Fruit fly (Drosophila melanogaster) whole organism, prepupa: Measurements from ENCODE around the gene CG43245.

Source experiments
- Blimp-1 ChIP-seq: fragments of 200-800 bp; sonication (Bioruptor generic); optimal IDR thresholded peaks from 3 replicates; lab custom pipeline; 2017; ENCODE audit warnings: missing biosample characterization, missing genetic modification characterization, mild to moderate bottlenecking, moderate library complexity, missing genetic modification reagents
- CG10631 ChIP-seq: fragments of 200-800 bp; sonication (Bioruptor generic); optimal IDR thresholded peaks from 2 replicates; lab custom pipeline; 2016; ENCODE audit warnings: missing biosample characterization, missing genetic modification characterization
- CG10669 ChIP-seq: fragments of 200-800 bp; sonication (Bioruptor generic); optimal IDR thresholded peaks from 3 replicates; lab custom pipeline; 2018; ENCODE audit warnings: missing biosample characterization, mild to moderate bottlenecking, missing genetic modification characterization, moderate library complexity
- CG11294 ChIP-seq: fragments of 200-800 bp; sonication (Bioruptor generic); IDR thresholded peaks from 2 replicates; pipeline ENCODE4 v1.3.6; 2022; ENCODE audit warnings: missing biosample characterization, missing genetic modification characterization
- CG11762 ChIP-seq: fragments of 200-800 bp; sonication (Bioruptor generic); optimal IDR thresholded peaks from 3 replicates; lab custom pipeline; 2016; ENCODE audit warnings: missing biosample characterization, missing genetic modification characterization; ENCODE audit not compliant: insufficient read depth
- CG11902 ChIP-seq: fragments of 200-800 bp; sonication (Bioruptor generic); optimal IDR thresholded peaks from 3 replicates; lab custom pipeline; 2016; ENCODE audit warnings: missing biosample characterization, missing genetic modification characterization
- CG15336 ChIP-seq: fragments of 200-800 bp; sonication (Bioruptor generic); IDR thresholded peaks from 2 replicates; pipeline ENCODE4 v1.3.6; 2022; ENCODE audit warnings: missing biosample characterization, missing genetic modification characterization
- CG1621 ChIP-seq: fragments of 200-800 bp; sonication (Bioruptor generic); optimal IDR thresholded peaks from 3 replicates; lab custom pipeline; 2018; ENCODE audit warnings: missing biosample characterization, mild to moderate bottlenecking, missing genetic modification characterization
- CG16779 ChIP-seq: fragments of 200-800 bp; sonication (Bioruptor generic); optimal IDR thresholded peaks from 3 replicates; lab custom pipeline; 2017; ENCODE audit warnings: missing biosample characterization, mild to moderate bottlenecking, missing genetic modification characterization
- CG3032 ChIP-seq: fragments of 200-800 bp; optimal IDR thresholded peaks from 2 replicates; lab custom pipeline; 2019; ENCODE audit warnings: missing biosample characterization, mild to moderate bottlenecking, missing genetic modification characterization, moderate library complexity
- CG31627 ChIP-seq: fragments of 200-800 bp; sonication (Bioruptor generic); optimal IDR thresholded peaks from 3 replicates; lab custom pipeline; 2016; ENCODE audit warnings: missing biosample characterization, missing genetic modification characterization
- CG32006 ChIP-seq: fragments of 200-800 bp; sonication (Bioruptor generic); optimal IDR thresholded peaks from 3 replicates; lab custom pipeline; 2017; ENCODE audit warnings: missing biosample characterization, mild to moderate bottlenecking, missing genetic modification characterization
- CG34406 ChIP-seq: fragments of 200-800 bp; sonication (Bioruptor generic); optimal IDR thresholded peaks from 3 replicates; lab custom pipeline; 2016; ENCODE audit warnings: missing biosample characterization, missing genetic modification characterization
- CG4318 ChIP-seq: fragments of 200-800 bp; sonication (Bioruptor generic); optimal IDR thresholded peaks from 3 replicates; lab custom pipeline; 2017; ENCODE audit warnings: missing biosample characterization, mild to moderate bottlenecking, missing genetic modification characterization
- CG6163 ChIP-seq: fragments of 200-800 bp; sonication (Bioruptor generic); IDR thresholded peaks from 3 replicates; pipeline ENCODE4 v1.3.6; 2022; ENCODE audit warnings: missing biosample characterization, missing genetic modification characterization
- CG6276 ChIP-seq: fragments of 200-800 bp; sonication (Bioruptor generic); optimal IDR thresholded peaks from 2 replicates; lab custom pipeline; 2017; ENCODE audit warnings: missing biosample characterization, mild to moderate bottlenecking, missing genetic modification characterization
- CG6792 ChIP-seq: fragments of 200-800 bp; sonication (Bioruptor generic); optimal IDR thresholded peaks from 3 replicates; lab custom pipeline; 2016; ENCODE audit warnings: missing biosample characterization, missing genetic modification characterization
- CG6808 ChIP-seq: fragments of 200-800 bp; sonication (Bioruptor generic); optimal IDR thresholded peaks from 3 replicates; lab custom pipeline; 2017; ENCODE audit warnings: missing biosample characterization, missing genetic modification characterization, mild to moderate bottlenecking, moderate library complexity, missing genetic modification reagents
- CG6854 ChIP-seq: fragments of 200-800 bp; sonication (Bioruptor generic); optimal IDR thresholded peaks from 2 replicates; lab custom pipeline; 2017; ENCODE audit warnings: missing biosample characterization, mild to moderate bottlenecking, missing genetic modification characterization
- CG7368 ChIP-seq: fragments of 200-800 bp; sonication (Bioruptor generic); optimal IDR thresholded peaks from 3 replicates; lab custom pipeline; 2016; ENCODE audit warnings: missing biosample characterization, missing genetic modification characterization
- CG8119 ChIP-seq: fragments of 200-800 bp; sonication (Bioruptor generic); IDR thresholded peaks from 3 replicates; pipeline ENCODE4 v1.3.6; 2022; ENCODE audit warnings: missing biosample characterization, missing genetic modification characterization
- CG8632 ChIP-seq: fragments of 200-800 bp; sonication (Bioruptor generic); optimal IDR thresholded peaks from 3 replicates; lab custom pipeline; 2016; ENCODE audit warnings: missing biosample characterization, missing genetic modification characterization
- CG9139 ChIP-seq: fragments of 200-800 bp; sonication (Bioruptor generic); optimal IDR thresholded peaks from 3 replicates; lab custom pipeline; 2017; ENCODE audit warnings: missing biosample characterization, mild to moderate bottlenecking, missing genetic modification characterization
- Eip75B ChIP-seq: fragments of 200-800 bp; sonication (Bioruptor generic); optimal IDR thresholded peaks from 3 replicates; lab custom pipeline; 2016; ENCODE audit warnings: missing biosample characterization, missing genetic modification characterization
- Eip78C ChIP-seq: fragments of 200-800 bp; sonication (Bioruptor generic); peaks from one replicate; lab custom pipeline; 2016; ENCODE audit warnings: missing biosample characterization, missing genetic modification characterization
- Eip93F ChIP-seq: fragments of 200-800 bp; sonication (Bioruptor generic); optimal IDR thresholded peaks from 2 replicates; lab custom pipeline; 2016; ENCODE audit warnings: missing biosample characterization, mild to moderate bottlenecking, missing genetic modification characterization
- Ets21C ChIP-seq: fragments of 200-800 bp; sonication (Bioruptor generic); optimal IDR thresholded peaks from 3 replicates; lab custom pipeline; 2016; ENCODE audit warnings: missing biosample characterization, missing genetic modification characterization
- Gug ChIP-seq: fragments of 200-800 bp; sonication (Bioruptor generic); IDR thresholded peaks from 2 replicates; pipeline ENCODE4 v1.3.6; 2022; ENCODE audit warnings: missing biosample characterization, missing genetic modification characterization
- Hr38 ChIP-seq: sonication (Bioruptor generic); optimal IDR thresholded peaks from 2 replicates; lab custom pipeline; 2016; ENCODE audit warnings: missing biosample characterization, missing genetic modification characterization
- Lpt ChIP-seq: fragments of 200-800 bp; sonication (Bioruptor generic); optimal IDR thresholded peaks from 3 replicates; lab custom pipeline; 2016; ENCODE audit warnings: missing biosample characterization, missing genetic modification characterization
- Met ChIP-seq: fragments of 200-800 bp; sonication (Bioruptor generic); optimal IDR thresholded peaks from 3 replicates; lab custom pipeline; 2016; ENCODE audit warnings: missing biosample characterization, missing genetic modification characterization
- OdsH ChIP-seq: fragments of 200-800 bp; sonication (Bioruptor generic); optimal IDR thresholded peaks from 3 replicates; lab custom pipeline; 2016; ENCODE audit warnings: missing biosample characterization, missing genetic modification characterization
- Smox ChIP-seq: fragments of 200-800 bp; sonication (Bioruptor generic); optimal IDR thresholded peaks from 3 replicates; lab custom pipeline; 2016; ENCODE audit warnings: missing biosample characterization, missing genetic modification characterization
- Sox102F ChIP-seq: fragments of 200-800 bp; sonication (Bioruptor generic); optimal IDR thresholded peaks from 2 replicates; lab custom pipeline; 2016; ENCODE audit warnings: missing biosample characterization, mild to moderate bottlenecking, missing genetic modification characterization
- Sox14 ChIP-seq: fragments of 200-800 bp; sonication (Bioruptor generic); optimal IDR thresholded peaks from 3 replicates; lab custom pipeline; 2016; ENCODE audit warnings: missing biosample characterization, missing genetic modification characterization
- Sox15 ChIP-seq: fragments of 200-800 bp; sonication (Bioruptor generic); optimal IDR thresholded peaks from 3 replicates; lab custom pipeline; 2016; ENCODE audit warnings: missing biosample characterization, missing genetic modification characterization
- achi ChIP-seq: fragments of 200-800 bp; sonication (Bioruptor generic); optimal IDR thresholded peaks from 3 replicates; lab custom pipeline; 2016; ENCODE audit warnings: missing biosample characterization, missing genetic modification characterization
- acj6 ChIP-seq: fragments of 200-800 bp; sonication (Bioruptor generic); optimal IDR thresholded peaks from 3 replicates; lab custom pipeline; 2016; ENCODE audit warnings: missing biosample characterization, missing genetic modification characterization
- cyc ChIP-seq: fragments of 200-800 bp; sonication (Bioruptor generic); optimal IDR thresholded peaks from 3 replicates; lab custom pipeline; 2016; ENCODE audit warnings: missing biosample characterization, missing genetic modification characterization
- dac ChIP-seq: fragments of 200-800 bp; sonication (Bioruptor generic); optimal IDR thresholded peaks from 2 replicates; lab custom pipeline; 2017; ENCODE audit warnings: missing biosample characterization, mild to moderate bottlenecking, missing genetic modification characterization
- dsx ChIP-seq: fragments of 200-800 bp; optimal IDR thresholded peaks from 3 replicates; lab custom pipeline; 2019; ENCODE audit warnings: missing biosample characterization, mild to moderate bottlenecking, missing genetic modification characterization, moderate library complexity; ENCODE audit not compliant: poor library complexity, severe bottlenecking
- eg ChIP-seq: fragments of 200-800 bp; sonication (Bioruptor generic); IDR thresholded peaks from 3 replicates; pipeline ENCODE4 v1.3.6; 2022; ENCODE audit warnings: missing biosample characterization, missing genetic modification characterization
- fd59A ChIP-seq: fragments of 200-800 bp; sonication (Bioruptor generic); optimal IDR thresholded peaks from 2 replicates; lab custom pipeline; 2017; ENCODE audit warnings: missing biosample characterization, mild to moderate bottlenecking, missing genetic modification characterization, missing genetic modification reagents
- fkh ChIP-seq: fragments of 200-800 bp; sonication (Bioruptor generic); optimal IDR thresholded peaks from 3 replicates; lab custom pipeline; 2017; ENCODE audit warnings: missing biosample characterization, mild to moderate bottlenecking, missing genetic modification characterization, moderate library complexity
- lz ChIP-seq: fragments of 200-800 bp; sonication (Bioruptor generic); optimal IDR thresholded peaks from 3 replicates; lab custom pipeline; 2016; ENCODE audit warnings: missing biosample characterization, missing genetic modification characterization
- net ChIP-seq: fragments of 200-800 bp; sonication (Bioruptor generic); optimal IDR thresholded peaks from 3 replicates; lab custom pipeline; 2016; ENCODE audit warnings: missing biosample characterization, missing genetic modification characterization
- pdm3 ChIP-seq: fragments of 200-800 bp; sonication (Bioruptor generic); optimal IDR thresholded peaks from 3 replicates; lab custom pipeline; 2016; ENCODE audit warnings: missing biosample characterization, missing genetic modification characterization
- salr ChIP-seq, 2 experiments: fragments of 200-800 bp; sonication (Bioruptor generic); optimal IDR thresholded peaks; 3 replicates each; lab custom pipeline; 2016 to 2018; ENCODE audit warnings: missing biosample characterization in 2 of 2, missing genetic modification characterization in 2 of 2, mild to moderate bottlenecking in 1 of 2
- spab ChIP-seq: fragments of 200-800 bp; sonication (Bioruptor generic); optimal IDR thresholded peaks from 2 replicates; lab custom pipeline; 2017; ENCODE audit warnings: missing biosample characterization, mild to moderate bottlenecking, missing genetic modification characterization, missing genetic modification reagents
- ss ChIP-seq, 2 experiments: fragments of 200-800 bp; sonication (Bioruptor generic); optimal IDR thresholded peaks; 2 replicates in 1 of 2; 3 replicates in 1 of 2; lab custom pipeline; 2017 to 2018; ENCODE audit warnings: mild to moderate bottlenecking in 2 of 2, missing biosample characterization in 2 of 2, missing genetic modification characterization in 2 of 2, moderate library complexity in 1 of 2
- vri ChIP-seq: fragments of 200-800 bp; sonication (Bioruptor generic); optimal IDR thresholded peaks from 3 replicates; lab custom pipeline; 2016; ENCODE audit warnings: missing biosample characterization, mild to moderate bottlenecking, missing genetic modification characterization

The CG43245 gene

dm6 chr3L:10772527-10773184 lies 931 bp downstream of the CG43245 start:
- TF ChIP-seq CG6808 (no peak), CG31627 (GFP tag; lab: Kevin White, UChicago) (peak; percentile 27), Eip75B (peak; percentile 5), CG6276 (GFP tag; lab: Kevin White, UChicago) (no peak), CG4318 (GFP tag; lab: Kevin White, UChicago) (peak; percentile 30), CG8119 (GFP tag; lab: Robert Waterston, UW) (peak; percentile 70; the same call in 2 of the 3 replicates), Blimp-1 (GFP tag; lab: Kevin White, UChicago) (no peak), cyc (GFP tag; lab: Kevin White, UChicago) (peak; percentile 60), CG8632 (GFP tag; lab: Kevin White, UChicago) (peak; percentile 29), ss (GFP tag; optimal IDR thresholded peaks at IDR 0.05; lab: Kevin White, UChicago) (no peak), Sox15 (GFP tag; lab: Kevin White, UChicago) (no peak), dac (GFP tag; lab: Kevin White, UChicago) (no peak), Lpt (GFP tag; lab: Kevin White, UChicago) (peak; percentile 10), Hr38 (GFP tag; lab: Kevin White, UChicago) (no peak), Smox (GFP tag; lab: Kevin White, UChicago) (peak; percentile 46), Gug (GFP tag; lab: Robert Waterston, UW) (no peak), CG11294 (GFP tag; lab: Robert Waterston, UW) (no peak), acj6 (peak; percentile 55), Eip93F (GFP tag; lab: Kevin White, UChicago) (no peak), CG16779 (tag; lab: Kevin White, UChicago) (no peak), fd59A (GFP tag; lab: Kevin White, UChicago) (no peak), CG32006 (GFP tag; lab: Kevin White, UChicago) (peak; percentile 66), spab (GFP tag; lab: Kevin White, UChicago) (peak; percentile 11), OdsH (GFP tag; lab: Kevin White, UChicago) (peak; percentile 65), fkh (GFP tag; lab: Kevin White, UChicago) (no peak), CG15336 (GFP tag; lab: Robert Waterston, UW) (peak; percentile 71), CG6163 (0 out of 3 replicates have a peak, but pooled peaks have one; percentile 53), salr (GFP tag; optimal IDR thresholded peaks at IDR 0.05; lab: Kevin White, UChicago) (peak in 1 of 2 experiments; percentile 52), CG1621 (tag; lab: Kevin White, UChicago) (no peak), Eip78C (peak; percentile 90), CG7368 (GFP tag; lab: Kevin White, UChicago) (no peak), net (GFP tag; lab: Kevin White, UChicago) (peak; percentile 11), CG34406 (peak; percentile 61), vri (GFP tag; lab: Kevin White, UChicago) (peak; percentile 47), CG11762 (GFP tag; lab: Kevin White, UChicago) (no peak), CG6792 (peak; percentile 60), CG9139 (GFP tag; lab: Kevin White, UChicago) (no peak), lz (GFP tag; lab: Kevin White, UChicago) (peak; percentile 45), Met (GFP tag; lab: Kevin White, UChicago) (peak; percentile 56), pdm3 (peak; percentile 15), Sox14 (GFP tag; lab: Kevin White, UChicago) (peak; percentile 5), CG3032 (tag; lab: Kevin White, UChicago) (peak; percentile 42), achi (GFP tag; lab: Kevin White, UChicago) (peak; percentile 51), CG10631 (GFP tag; lab: Kevin White, UChicago) (peak; percentile 46), CG11902 (no peak), Ets21C (no peak), eg (GFP tag; lab: Robert Waterston, UW) (0 out of 3 replicates have a peak, but pooled peaks have one; percentile 39), Sox102F (GFP tag; lab: Kevin White, UChicago) (peak; percentile 42), dsx (peak; percentile 12), CG10669 (GFP tag; lab: Kevin White, UChicago) (peak; percentile 3), CG6854 (GFP tag; lab: Kevin White, UChicago) (peak; percentile 31)
